Worm (Caenorhabditis elegans) whole organism, mixed stage, embryonic: ENCODE measurements around the gene F26D2.16.

Source experiments
- bed-3 ChIP-seq: fragments of 200-800 bp; sonication (Bioruptor generic); optimal IDR thresholded peaks from 3 replicates; lab custom pipeline; 2018; ENCODE audit warnings: mild to moderate bottlenecking, missing genetic modification characterization, moderate library complexity, missing compliant biosample characterization
- elt-1 ChIP-seq: sonication (generic microtip); optimal IDR thresholded peaks from 2 replicates; lab custom pipeline; 2017; ENCODE audit warnings: missing genetic modification characterization, mild to moderate bottlenecking, missing compliant biosample characterization, antibody characterized with exemption, moderate library complexity, borderline replicate concordance; ENCODE audit not compliant: insufficient read depth
- ham-2 ChIP-seq: fragments of 200-800 bp; sonication (Bioruptor generic); optimal IDR thresholded peaks from 2 replicates; lab custom pipeline; 2018; ENCODE audit warnings: mild to moderate bottlenecking, missing genetic modification characterization, missing compliant biosample characterization
- lin-13 ChIP-seq: fragments of 150-350 bp; optimal IDR thresholded peaks from 2 replicates; lab custom pipeline; 2014; ENCODE audit warnings: missing biosample characterization, missing genetic modification characterization
- lsy-2 ChIP-seq: fragments of 150-350 bp; optimal IDR thresholded peaks from 2 replicates; lab custom pipeline; 2014; ENCODE audit warnings: missing biosample characterization, missing genetic modification characterization
- mls-2 ChIP-seq: sonication (generic microtip); optimal IDR thresholded peaks from 2 replicates; lab custom pipeline; 2016; ENCODE audit warnings: mild to moderate bottlenecking, missing genetic modification characterization, moderate library complexity, missing compliant biosample characterization
- nhr-237 ChIP-seq: fragments of 150-350 bp; optimal IDR thresholded peaks from 2 replicates; lab custom pipeline; 2014; ENCODE audit warnings: missing biosample characterization, missing genetic modification characterization
- pha-4 ChIP-seq: fragments of 150-350 bp; optimal IDR thresholded peaks from 2 replicates; lab custom pipeline; 2018; ENCODE audit warnings: missing biosample characterization, missing genetic modification reagents, missing genetic modification characterization
- sem-2 ChIP-seq: fragments of 200-800 bp; sonication (Bioruptor generic); optimal IDR thresholded peaks from 2 replicates; lab custom pipeline; 2018; ENCODE audit warnings: mild to moderate bottlenecking, missing genetic modification characterization, missing compliant biosample characterization
- snpc-4 ChIP-seq: fragments of 150-350 bp; optimal IDR thresholded peaks from 2 replicates; lab custom pipeline; 2014; ENCODE audit warnings: missing biosample characterization, missing genetic modification characterization
- ztf-11 ChIP-seq: fragments of 150-350 bp; optimal IDR thresholded peaks from 2 replicates; lab custom pipeline; 2014; ENCODE audit warnings: missing biosample characterization, missing genetic modification characterization

DNA sequence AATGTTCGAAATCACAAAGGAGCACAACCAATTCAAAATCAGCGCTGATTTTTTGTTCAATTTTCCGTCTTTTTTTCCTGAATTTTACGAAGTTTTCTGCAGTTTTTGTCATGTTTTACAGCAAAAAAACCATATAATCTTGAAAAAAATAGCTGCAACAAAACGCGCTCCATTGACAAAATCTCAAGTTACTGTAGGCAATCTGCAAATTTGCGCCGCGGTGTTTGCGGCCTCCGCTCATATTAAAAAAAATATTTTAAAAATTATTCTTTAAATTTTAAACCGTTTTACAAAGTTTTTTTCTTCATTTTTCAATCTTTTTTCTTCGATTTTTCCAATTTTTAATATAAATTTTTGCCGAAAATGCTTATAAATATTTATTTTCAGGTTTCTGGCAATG, 14.3 kb downstream of the F26D2.16 start:
- TF ChIP-seq sem-2 (no peak), bed-3 (no peak), elt-1 (tag; lab: Kevin White, UChicago) (no peak), snpc-4 (tag; lab: Kevin White, UChicago) (no peak), pha-4 (tag; lab: Kevin White, UChicago) (no peak), lsy-2 (tag; lab: Kevin White, UChicago) (no peak), lin-13 (tag; lab: Kevin White, UChicago) (no peak), nhr-237 (tag; lab: Kevin White, UChicago) (no peak), ztf-11 (no peak), mls-2 (tag; lab: Kevin White, UChicago) (no peak), ham-2 (GFP tag; lab: Kevin White, UChicago) (no peak)
